Worm (Caenorhabditis elegans) whole organism, L3 larva: ENCODE results near the gene Y38C1AA.6.
A peak's percentile ranks its signal among the peaks of the same experiment; 100 is the strongest.

ENCODE experiments used
- R02D3.7 ChIP-seq: fragments of 150-350 bp; optimal IDR thresholded peaks from 2 replicates; lab custom pipeline; 2014; ENCODE audit warnings: missing biosample characterization, missing genetic modification characterization
- ZK546.5 ChIP-seq: sonication (generic microtip); optimal IDR thresholded peaks from 2 replicates; lab custom pipeline; 2017; ENCODE audit warnings: missing biosample characterization, missing genetic modification characterization
- aly-2 ChIP-seq: fragments of 150-350 bp; optimal IDR thresholded peaks from 2 replicates; lab custom pipeline; 2014; ENCODE audit warnings: missing biosample characterization, missing genetic modification characterization
- ama-1 ChIP-seq: fragments of 150-350 bp; optimal IDR thresholded peaks from 2 replicates; lab custom pipeline; 2018
- ceh-16 ChIP-seq: sonication (generic microtip); optimal IDR thresholded peaks from 2 replicates; lab custom pipeline; 2017; ENCODE audit warnings: missing biosample characterization, missing genetic modification characterization
- ceh-28 ChIP-seq: fragments of 150-350 bp; optimal IDR thresholded peaks from 2 replicates; lab custom pipeline; 2014; ENCODE audit warnings: missing biosample characterization, missing genetic modification reagents, missing genetic modification characterization
- ceh-82 ChIP-seq: fragments of 150-350 bp; optimal IDR thresholded peaks from 2 replicates; lab custom pipeline; 2014; ENCODE audit warnings: missing biosample characterization, missing genetic modification characterization
- ceh-9 ChIP-seq: sonication (generic microtip); optimal IDR thresholded peaks from 2 replicates; lab custom pipeline; 2018; ENCODE audit warnings: missing biosample characterization, missing genetic modification characterization
- daf-12 ChIP-seq: fragments of 150-350 bp; optimal IDR thresholded peaks from 2 replicates; lab custom pipeline; 2014; ENCODE audit warnings: missing biosample characterization, missing genetic modification reagents, missing genetic modification characterization
- egl-27 ChIP-seq: sonication (generic microtip); optimal IDR thresholded peaks from 4 replicates; lab custom pipeline; 2017; ENCODE audit warnings: missing biosample characterization, missing genetic modification reagents, missing genetic modification characterization
- elt-1 ChIP-seq: fragments of 150-350 bp; optimal IDR thresholded peaks from 2 replicates; lab custom pipeline; 2014; ENCODE audit warnings: missing biosample characterization, missing genetic modification characterization
- elt-2 ChIP-seq: sonication (generic microtip); optimal IDR thresholded peaks from 2 replicates; lab custom pipeline; 2016; ENCODE audit warnings: missing genetic modification reagents, mild to moderate bottlenecking, missing genetic modification characterization, missing compliant biosample characterization
- elt-3 ChIP-seq, 3 experiments: fragments of 150-350 bp in 1 of 3; sonication (generic microtip) in 2 of 3; optimal IDR thresholded peaks; 2 replicates in 2 of 3; 4 replicates in 1 of 3; lab custom pipeline; 2014 to 2017; ENCODE audit warnings: missing biosample characterization in 3 of 3, missing genetic modification characterization in 3 of 3
- eor-1 ChIP-seq, 2 experiments: fragments of 150-350 bp; optimal IDR thresholded peaks; 2 replicates each; lab custom pipeline; 2014 to 2018; ENCODE audit warnings: missing biosample characterization in 2 of 2, missing genetic modification characterization in 2 of 2
- fkh-10 ChIP-seq: sonication (generic microtip); optimal IDR thresholded peaks from 2 replicates; lab custom pipeline; 2017; ENCODE audit warnings: missing biosample characterization, missing genetic modification reagents, missing genetic modification characterization
- fkh-2 ChIP-seq: fragments of 150-350 bp; optimal IDR thresholded peaks from 2 replicates; lab custom pipeline; 2014; ENCODE audit warnings: missing biosample characterization, missing genetic modification reagents, missing genetic modification characterization
- fos-1 ChIP-seq: fragments of 150-350 bp; optimal IDR thresholded peaks from 2 replicates; lab custom pipeline; 2014; ENCODE audit warnings: missing biosample characterization, missing genetic modification characterization
- hmg-11 ChIP-seq: sonication (generic microtip); optimal IDR thresholded peaks from 2 replicates; lab custom pipeline; 2016; ENCODE audit warnings: missing genetic modification characterization, missing compliant biosample characterization
- jun-1 ChIP-seq: fragments of 150-350 bp; optimal IDR thresholded peaks from 2 replicates; lab custom pipeline; 2014; ENCODE audit warnings: missing biosample characterization, missing genetic modification reagents, missing genetic modification characterization
- lin-15B ChIP-seq: fragments of 150-350 bp; optimal IDR thresholded peaks from 2 replicates; lab custom pipeline; 2014; ENCODE audit warnings: missing biosample characterization, missing genetic modification characterization
- lin-39 ChIP-seq: fragments of 150-350 bp; optimal IDR thresholded peaks from 2 replicates; lab custom pipeline; 2018; ENCODE audit warnings: missing biosample characterization, missing genetic modification reagents, missing genetic modification characterization
- lsy-12 ChIP-seq: sonication (generic microtip); optimal IDR thresholded peaks from 2 replicates; lab custom pipeline; 2016; ENCODE audit warnings: mild to moderate bottlenecking, missing genetic modification characterization, missing compliant biosample characterization
- mdl-1 ChIP-seq: fragments of 150-350 bp; optimal IDR thresholded peaks from 2 replicates; lab custom pipeline; 2014; ENCODE audit warnings: missing biosample characterization, missing genetic modification characterization
- mml-1 ChIP-seq: fragments of 150-350 bp; sonication (generic microtip); optimal IDR thresholded peaks from 3 replicates; lab custom pipeline; 2014; ENCODE audit warnings: missing biosample characterization, missing genetic modification characterization
- nfya-1 ChIP-seq: sonication (generic microtip); optimal IDR thresholded peaks from 2 replicates; lab custom pipeline; 2017; ENCODE audit warnings: missing genetic modification characterization, mild to moderate bottlenecking, missing compliant biosample characterization, antibody characterized with exemption, moderate library complexity; ENCODE audit not compliant: insufficient read depth
- nhr-11 ChIP-seq: fragments of 150-350 bp; optimal IDR thresholded peaks from 2 replicates; lab custom pipeline; 2014; ENCODE audit warnings: missing biosample characterization, missing genetic modification characterization
- nhr-12 ChIP-seq: fragments of 150-350 bp; optimal IDR thresholded peaks from 2 replicates; lab custom pipeline; 2014; ENCODE audit warnings: missing biosample characterization, missing genetic modification characterization
- nhr-237 ChIP-seq: fragments of 150-350 bp; optimal IDR thresholded peaks from 2 replicates; lab custom pipeline; 2014; ENCODE audit warnings: missing biosample characterization, missing genetic modification characterization
- nhr-25 ChIP-seq: sonication (generic microtip); optimal IDR thresholded peaks from 2 replicates; lab custom pipeline; 2017; ENCODE audit warnings: missing biosample characterization, missing genetic modification characterization
- nhr-28 ChIP-seq: fragments of 150-350 bp; optimal IDR thresholded peaks from 2 replicates; lab custom pipeline; 2014; ENCODE audit warnings: missing biosample characterization, missing genetic modification characterization
- nhr-67 ChIP-seq: fragments of 150-350 bp; optimal IDR thresholded peaks from 2 replicates; lab custom pipeline; 2014; ENCODE audit warnings: missing biosample characterization, missing genetic modification characterization
- nhr-76 ChIP-seq: fragments of 150-350 bp; sonication (generic microtip); optimal IDR thresholded peaks from 5 replicates; lab custom pipeline; 2014; ENCODE audit warnings: missing biosample characterization, missing genetic modification characterization
- nhr-77 ChIP-seq: fragments of 150-350 bp; optimal IDR thresholded peaks from 2 replicates; lab custom pipeline; 2014; ENCODE audit warnings: missing biosample characterization, missing genetic modification characterization
- pha-4 ChIP-seq: fragments of 150-350 bp; optimal IDR thresholded peaks from 2 replicates; lab custom pipeline; 2014; ENCODE audit warnings: missing biosample characterization, missing genetic modification reagents, missing genetic modification characterization
- pqm-1 ChIP-seq: fragments of 150-350 bp; optimal IDR thresholded peaks from 2 replicates; lab custom pipeline; 2017; ENCODE audit warnings: missing biosample characterization, missing genetic modification characterization, inconsistent platforms
- sea-2 ChIP-seq: fragments of 150-350 bp; sonication (generic microtip); optimal IDR thresholded peaks from 4 replicates; lab custom pipeline; 2014; ENCODE audit warnings: missing biosample characterization, missing genetic modification reagents, missing genetic modification characterization
- skn-1 ChIP-seq: fragments of 150-350 bp; optimal IDR thresholded peaks from 2 replicates; lab custom pipeline; 2014; ENCODE audit warnings: missing biosample characterization, missing genetic modification characterization
- snpc-4 ChIP-seq: fragments of 150-350 bp; optimal IDR thresholded peaks from 2 replicates; lab custom pipeline; 2014; ENCODE audit warnings: missing biosample characterization, missing genetic modification characterization
- tbx-2 ChIP-seq: sonication (generic microtip); optimal IDR thresholded peaks from 2 replicates; lab custom pipeline; 2016; ENCODE audit warnings: mild to moderate bottlenecking, missing genetic modification characterization, missing compliant biosample characterization
- unc-39 ChIP-seq: sonication (generic microtip); optimal IDR thresholded peaks from 4 replicates; lab custom pipeline; 2017; ENCODE audit warnings: missing biosample characterization, missing genetic modification characterization
- unc-62 ChIP-seq: fragments of 150-350 bp; sonication (generic microtip); optimal IDR thresholded peaks from 4 replicates; lab custom pipeline; 2014; ENCODE audit warnings: missing biosample characterization, missing genetic modification reagents, missing genetic modification characterization
- zag-1 ChIP-seq: fragments of 150-350 bp; optimal IDR thresholded peaks from 2 replicates; lab custom pipeline; 2014; ENCODE audit warnings: missing biosample characterization, missing genetic modification characterization
- ztf-11 ChIP-seq: fragments of 150-350 bp; optimal IDR thresholded peaks from 2 replicates; lab custom pipeline; 2014; ENCODE audit warnings: missing biosample characterization, missing genetic modification characterization
- ztf-4 ChIP-seq: fragments of 150-350 bp; optimal IDR thresholded peaks from 2 replicates; lab custom pipeline; 2014; ENCODE audit warnings: missing biosample characterization, missing genetic modification characterization

Y38C1AA.6 gene

ce11 chrIV:133968-134367, 28.7 kb upstream of the Y38C1AA.6 start:
- no peak for TF ChIP-seq sea-2 (GFP tag; lab: Kevin White, UChicago)
- TF ChIP-seq snpc-4 (tag; lab: Kevin White, UChicago) = no peak
- no peak for TF ChIP-seq nhr-76
- TF ChIP-seq daf-12 (tag; lab: Kevin White, UChicago) = no peak
- no peak for TF ChIP-seq fkh-10 (GFP tag; lab: Kevin White, UChicago)
- no peak for TF ChIP-seq zag-1
- TF ChIP-seq ceh-82 = no peak
- no peak for TF ChIP-seq aly-2 (tag; lab: Kevin White, UChicago)
- no peak for TF ChIP-seq ZK546.5 (tag; lab: Kevin White, UChicago)
- no peak for TF ChIP-seq elt-3 (tag; optimal IDR thresholded peaks at IDR 0.05; lab: Kevin White, UChicago)
- no peak for TF ChIP-seq ceh-9 (tag; lab: Kevin White, UChicago)
- TF ChIP-seq skn-1 = no peak
- TF ChIP-seq ztf-11 = no peak
- TF ChIP-seq tbx-2 (tag; lab: Kevin White, UChicago) = no peak
- no peak for TF ChIP-seq mdl-1
- TF ChIP-seq ztf-4 (tag; lab: Kevin White, UChicago) = no peak
- TF ChIP-seq ama-1 = no peak

DNA sequence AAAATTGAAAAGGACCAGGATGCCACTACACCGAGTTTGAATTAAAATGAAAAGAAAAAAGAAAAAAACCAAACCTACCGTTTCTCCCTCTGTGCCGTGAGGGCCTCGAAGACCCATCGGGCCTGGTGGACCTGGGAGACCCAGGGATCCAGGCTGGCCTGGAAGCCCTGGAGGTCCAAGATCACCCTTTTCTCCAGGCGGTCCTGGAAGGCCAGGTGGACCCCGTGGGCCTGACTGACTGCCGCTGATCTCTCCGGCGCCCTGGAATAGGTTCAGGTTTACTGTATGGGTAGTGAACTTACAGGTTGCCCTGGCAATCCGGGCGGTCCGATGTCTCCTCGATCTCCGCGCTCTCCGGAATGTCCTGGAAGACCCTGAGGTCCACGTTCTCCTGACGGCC, 23.0 kb upstream of the Y38C1AA.6 start:
- TF ChIP-seq mdl-1 = no peak
- no peak for TF ChIP-seq nhr-237
- no peak for TF ChIP-seq daf-12 (tag; lab: Kevin White, UChicago)
- TF ChIP-seq tbx-2 (tag; lab: Kevin White, UChicago) = no peak
- TF ChIP-seq snpc-4 (tag; lab: Kevin White, UChicago) = no peak
- no peak for TF ChIP-seq pha-4 (tag; lab: Kevin White, UChicago)
- no peak for TF ChIP-seq nhr-67 (tag; lab: Kevin White, UChicago)
- TF ChIP-seq egl-27 (tag; lab: Kevin White, UChicago) = no peak
- TF ChIP-seq ceh-16 = no peak
- no peak for TF ChIP-seq ztf-11
- TF ChIP-seq eor-1 (tag; optimal IDR thresholded peaks at IDR 0.05; lab: Kevin White, UChicago) = no peak

- TF ChIP-seq ceh-16 = no peak
- no peak for TF ChIP-seq jun-1 (tag; lab: Kevin White, UChicago)
- TF ChIP-seq elt-1 (tag; lab: Kevin White, UChicago) = no peak
- no peak for TF ChIP-seq ztf-11
- no peak for TF ChIP-seq nhr-76
- TF ChIP-seq fkh-2 (tag; lab: Kevin White, UChicago) = no peak
- no peak for TF ChIP-seq nfya-1 (tag; lab: Kevin White, UChicago)
- no peak for TF ChIP-seq elt-3 (tag; optimal IDR thresholded peaks at IDR 0.05; lab: Kevin White, UChicago)
- TF ChIP-seq tbx-2 (tag; lab: Kevin White, UChicago) = no peak
These were observed 21.6 kb upstream of the Y38C1AA.6 start for ce11 chrIV:141022-141421.

DNA sequence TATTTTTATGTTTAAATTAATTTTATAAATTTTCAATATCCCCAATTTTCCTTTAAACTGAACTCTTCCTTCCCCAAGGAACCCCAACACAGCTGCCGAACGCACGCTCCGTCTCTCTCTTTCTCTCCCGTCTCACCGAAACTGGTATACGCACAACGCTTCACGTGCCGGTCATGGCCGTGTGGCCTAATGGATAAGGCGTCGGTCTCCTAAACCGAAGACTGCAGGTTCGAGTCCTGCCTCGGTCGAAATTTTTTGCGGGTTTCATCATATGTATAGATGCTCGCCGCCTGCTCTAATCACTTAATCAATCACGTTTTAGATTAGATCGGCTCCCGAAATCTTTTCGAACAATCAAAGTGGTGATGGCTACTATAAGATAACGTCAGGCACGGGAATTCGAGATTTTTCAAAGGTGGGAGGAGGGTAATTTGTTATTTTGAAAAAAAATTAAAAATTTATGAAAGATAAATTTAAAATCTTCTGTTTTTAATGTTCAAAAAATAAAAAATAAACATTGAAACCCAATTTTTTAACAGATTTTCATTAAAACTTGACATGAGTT, 18.7 kb upstream of the Y38C1AA.6 start:
- no peak for TF ChIP-seq nhr-12
- TF ChIP-seq nfya-1 (tag; lab: Kevin White, UChicago) = peak; percentile 61
- TF ChIP-seq daf-12 (tag; lab: Kevin White, UChicago) = no peak
- peak; percentile 23 for TF ChIP-seq lin-15B
- peak; percentile 87 for TF ChIP-seq lin-39 (tag; lab: Kevin White, UChicago)
- peak; percentile 94 for TF ChIP-seq hmg-11 (tag; lab: Kevin White, UChicago)
- TF ChIP-seq fkh-10 (GFP tag; lab: Kevin White, UChicago) = no peak
- TF ChIP-seq nhr-28 = no peak
- no peak for TF ChIP-seq zag-1
- peak; percentile 73 for TF ChIP-seq mdl-1
- no peak for TF ChIP-seq elt-3 (tag; optimal IDR thresholded peaks at IDR 0.05; lab: Kevin White, UChicago)
- TF ChIP-seq nhr-67 (tag; lab: Kevin White, UChicago) = no peak
- TF ChIP-seq pqm-1 (tag; lab: Kevin White, UChicago) = peak; percentile 1
- TF ChIP-seq mml-1 (tag; lab: Kevin White, UChicago) = no peak
- TF ChIP-seq ztf-4 (tag; lab: Kevin White, UChicago) = no peak
- no peak for TF ChIP-seq ceh-82
- no peak for TF ChIP-seq R02D3.7
- TF ChIP-seq ama-1 = no peak
- TF ChIP-seq pha-4 (tag; lab: Kevin White, UChicago) = peak; percentile 56
- no peak for TF ChIP-seq ceh-9 (tag; lab: Kevin White, UChicago)
- no peak for TF ChIP-seq egl-27 (tag; lab: Kevin White, UChicago)
- TF ChIP-seq nhr-77 (tag; lab: Kevin White, UChicago) = no peak
- TF ChIP-seq nhr-237 = no peak
- TF ChIP-seq ceh-28 (tag; lab: Kevin White, UChicago) = no peak
- TF ChIP-seq lsy-12 (tag; lab: Kevin White, UChicago) = no peak
- TF ChIP-seq nhr-25 (tag; lab: Kevin White, UChicago) = no peak
- TF ChIP-seq nhr-11 (tag; lab: Kevin White, UChicago) = no peak
- no peak for TF ChIP-seq sea-2 (GFP tag; lab: Kevin White, UChicago)
- peak; percentile 26 for TF ChIP-seq unc-62 (GFP tag; lab: Kevin White, UChicago)
- no peak for TF ChIP-seq ztf-11
- TF ChIP-seq eor-1 (tag; optimal IDR thresholded peaks at IDR 0.05; lab: Kevin White, UChicago) = no peak
- no peak for TF ChIP-seq snpc-4 (tag; lab: Kevin White, UChicago)
- no peak for TF ChIP-seq skn-1
- no peak for TF ChIP-seq unc-39
- peak; percentile 30 for TF ChIP-seq elt-2 (tag; lab: Kevin White, UChicago)
- TF ChIP-seq nhr-76 = no peak
- TF ChIP-seq fos-1 = no peak
- TF ChIP-seq tbx-2 (tag; lab: Kevin White, UChicago) = peak; percentile 32
